Worm (Caenorhabditis elegans) whole organism, late embryonic: ENCODE data around the gene ZK512.1.
A peak's percentile ranks its signal among the peaks of the same experiment; 100 is the strongest.

Experiments
- C08G9.2 ChIP-seq: sonication (generic microtip); optimal IDR thresholded peaks from 2 replicates; lab custom pipeline; 2016; ENCODE audit warnings: mild to moderate bottlenecking, missing genetic modification characterization, moderate library complexity, missing compliant biosample characterization
- F13H6.1 ChIP-seq: sonication (generic microtip); optimal IDR thresholded peaks from 2 replicates; lab custom pipeline; 2016; ENCODE audit warnings: missing genetic modification characterization, missing compliant biosample characterization
- K02D7.2 ChIP-seq: sonication (generic microtip); optimal IDR thresholded peaks from 2 replicates; lab custom pipeline; 2017; ENCODE audit warnings: mild to moderate bottlenecking, missing genetic modification characterization, missing compliant biosample characterization
- T23F11.4 ChIP-seq: fragments of 200-800 bp; sonication (Bioruptor generic); optimal IDR thresholded peaks from 2 replicates; lab custom pipeline; 2018; ENCODE audit warnings: mild to moderate bottlenecking, missing genetic modification characterization, missing compliant biosample characterization
- Y22D7AL.16 ChIP-seq: sonication (generic microtip); optimal IDR thresholded peaks from 2 replicates; lab custom pipeline; 2016; ENCODE audit warnings: missing genetic modification characterization, missing compliant biosample characterization
- ahr-1 ChIP-seq: sonication (generic microtip); optimal IDR thresholded peaks from 2 replicates; lab custom pipeline; 2016; ENCODE audit warnings: missing genetic modification characterization, missing compliant biosample characterization
- ama-1 ChIP-seq: fragments of 150-350 bp; optimal IDR thresholded peaks from 2 replicates; lab custom pipeline; 2014
- ceh-14 ChIP-seq: sonication (generic microtip); optimal IDR thresholded peaks from 2 replicates; lab custom pipeline; 2016; ENCODE audit warnings: missing genotype, missing genetic modification characterization, missing compliant biosample characterization
- ceh-18 ChIP-seq: sonication (generic microtip); optimal IDR thresholded peaks from 2 replicates; lab custom pipeline; 2016; ENCODE audit warnings: missing genetic modification characterization, missing compliant biosample characterization
- ceh-2 ChIP-seq: sonication (generic microtip); optimal IDR thresholded peaks from 2 replicates; lab custom pipeline; 2016; ENCODE audit warnings: missing genotype, missing genetic modification characterization, missing compliant biosample characterization
- ceh-22 ChIP-seq: sonication (generic microtip); optimal IDR thresholded peaks from 2 replicates; lab custom pipeline; 2017; ENCODE audit warnings: missing biosample characterization, missing genetic modification characterization
- ceh-24 ChIP-seq: sonication (generic microtip); optimal IDR thresholded peaks from 2 replicates; lab custom pipeline; 2016; ENCODE audit warnings: mild to moderate bottlenecking, missing genetic modification characterization, missing compliant biosample characterization
- ceh-30 ChIP-seq: fragments of 150-350 bp; optimal IDR thresholded peaks from 2 replicates; lab custom pipeline; 2014; ENCODE audit warnings: missing biosample characterization, missing genetic modification characterization
- ceh-31 ChIP-seq: sonication (generic microtip); optimal IDR thresholded peaks from 2 replicates; lab custom pipeline; 2016; ENCODE audit warnings: missing genetic modification characterization, missing compliant biosample characterization
- ceh-34 ChIP-seq: sonication (generic microtip); optimal IDR thresholded peaks from 2 replicates; lab custom pipeline; 2016; ENCODE audit warnings: mild to moderate bottlenecking, missing genetic modification characterization, missing compliant biosample characterization
- ceh-9 ChIP-seq: sonication (generic microtip); optimal IDR thresholded peaks from 2 replicates; lab custom pipeline; 2016; ENCODE audit warnings: mild to moderate bottlenecking, missing genetic modification characterization, inconsistent platforms, missing compliant biosample characterization
- dmd-4 ChIP-seq: sonication (generic microtip); optimal IDR thresholded peaks from 2 replicates; lab custom pipeline; 2016; ENCODE audit warnings: borderline replicate concordance, missing genetic modification characterization, missing compliant biosample characterization
- elt-2 ChIP-seq: sonication (generic microtip); optimal IDR thresholded peaks from 2 replicates; lab custom pipeline; 2016; ENCODE audit warnings: missing genetic modification reagents, missing genetic modification characterization, missing compliant biosample characterization
- ets-4 ChIP-seq: sonication (generic microtip); optimal IDR thresholded peaks from 2 replicates; lab custom pipeline; 2016; ENCODE audit warnings: missing genetic modification characterization, missing compliant biosample characterization
- fax-1 ChIP-seq: sonication (generic microtip); optimal IDR thresholded peaks from 2 replicates; lab custom pipeline; 2016; ENCODE audit warnings: missing genotype, missing genetic modification characterization, missing compliant biosample characterization
- fkh-10 ChIP-seq: fragments of 150-350 bp; optimal IDR thresholded peaks from 2 replicates; lab custom pipeline; 2014; ENCODE audit warnings: missing biosample characterization, missing genetic modification reagents, missing genetic modification characterization
- gmeb-2 ChIP-seq: sonication (generic microtip); optimal IDR thresholded peaks from 2 replicates; lab custom pipeline; 2016; ENCODE audit warnings: missing genetic modification characterization, inconsistent platforms, missing compliant biosample characterization
- hlh-13 ChIP-seq: fragments of 200-800 bp; sonication (Bioruptor generic); optimal IDR thresholded peaks from 2 replicates; lab custom pipeline; 2018; ENCODE audit warnings: mild to moderate bottlenecking, missing genetic modification characterization, missing compliant biosample characterization
- hlh-15 ChIP-seq: sonication (generic microtip); optimal IDR thresholded peaks from 2 replicates; lab custom pipeline; 2016; ENCODE audit warnings: missing genetic modification characterization, missing compliant biosample characterization
- hlh-8 ChIP-seq: sonication (generic microtip); optimal IDR thresholded peaks from 2 replicates; lab custom pipeline; 2016; ENCODE audit warnings: missing genotype, missing genetic modification characterization, missing compliant biosample characterization
- mec-3 ChIP-seq: sonication (generic microtip); optimal IDR thresholded peaks from 2 replicates; lab custom pipeline; 2016; ENCODE audit warnings: borderline replicate concordance, missing genetic modification characterization, missing compliant biosample characterization
- nfya-1 ChIP-seq: sonication (generic microtip); optimal IDR thresholded peaks from 2 replicates; lab custom pipeline; 2017; ENCODE audit warnings: missing genetic modification characterization, mild to moderate bottlenecking, missing compliant biosample characterization, antibody characterized with exemption, moderate library complexity
- nhr-11 ChIP-seq: fragments of 150-350 bp; optimal IDR thresholded peaks from 2 replicates; lab custom pipeline; 2014; ENCODE audit warnings: missing biosample characterization, missing genetic modification characterization
- nhr-232 ChIP-seq: sonication (generic microtip); optimal IDR thresholded peaks from 2 replicates; lab custom pipeline; 2016; ENCODE audit warnings: missing genetic modification characterization, missing compliant biosample characterization
- pag-3 ChIP-seq: sonication (generic microtip); optimal IDR thresholded peaks from 2 replicates; lab custom pipeline; 2016; ENCODE audit warnings: missing compliant biosample characterization, missing genetic modification characterization, borderline replicate concordance
- pha-2 ChIP-seq: sonication (generic microtip); optimal IDR thresholded peaks from 2 replicates; lab custom pipeline; 2017; ENCODE audit warnings: mild to moderate bottlenecking, missing genetic modification characterization, missing compliant biosample characterization
- pqm-1 ChIP-seq: sonication (generic microtip); optimal IDR thresholded peaks from 2 replicates; lab custom pipeline; 2016; ENCODE audit warnings: missing genetic modification characterization, missing compliant biosample characterization
- pros-1 ChIP-seq: fragments of 150-350 bp; optimal IDR thresholded peaks from 2 replicates; lab custom pipeline; 2014; ENCODE audit warnings: missing biosample characterization, missing genetic modification reagents, missing genetic modification characterization
- ref-2 ChIP-seq: sonication (generic microtip); optimal IDR thresholded peaks from 2 replicates; lab custom pipeline; 2016; ENCODE audit warnings: missing genetic modification characterization, missing compliant biosample characterization
- sdc-2 ChIP-seq: sonication (generic microtip); optimal IDR thresholded peaks from 2 replicates; lab custom pipeline; 2016; ENCODE audit warnings: missing genotype, missing genetic modification characterization, missing compliant biosample characterization
- sox-2 ChIP-seq: fragments of 200-800 bp; sonication (Bioruptor generic); IDR thresholded peaks from 2 replicates; pipeline ENCODE4 v1.3.6; 2022; ENCODE audit warnings: missing genetic modification reagents, missing genetic modification characterization, missing compliant biosample characterization
- sox-4 ChIP-seq: sonication (generic microtip); optimal IDR thresholded peaks from 2 replicates; lab custom pipeline; 2017; ENCODE audit warnings: mild to moderate bottlenecking, missing genetic modification characterization, inconsistent platforms, missing compliant biosample characterization
- ttx-3 ChIP-seq: sonication (generic microtip); optimal IDR thresholded peaks from 2 replicates; lab custom pipeline; 2016; ENCODE audit warnings: missing genetic modification reagents, missing genetic modification characterization, missing compliant biosample characterization
- unc-3 ChIP-seq, 2 experiments: fragments of 200-800 bp in 1 of 2; sonication (Bioruptor generic) in 1 of 2; sonication (generic microtip) in 1 of 2; conservative IDR thresholded peaks in 1 of 2; optimal IDR thresholded peaks in 1 of 2; 2 replicates each; pipeline versions ENCODE4 v1.3.6 to Lab custom; 2016 to 2022; ENCODE audit warnings: missing compliant biosample characterization in 2 of 2, missing genetic modification characterization in 2 of 2, missing genetic modification reagents in 1 of 2
- unc-42 ChIP-seq: sonication (generic microtip); optimal IDR thresholded peaks from 2 replicates; lab custom pipeline; 2016; ENCODE audit warnings: missing genotype, missing genetic modification characterization, missing compliant biosample characterization
- unc-55 ChIP-seq: sonication (generic microtip); optimal IDR thresholded peaks from 2 replicates; lab custom pipeline; 2017; ENCODE audit warnings: missing biosample characterization, missing genetic modification reagents, missing genetic modification characterization
- unc-86 ChIP-seq: sonication (generic microtip); optimal IDR thresholded peaks from 2 replicates; lab custom pipeline; 2016; ENCODE audit warnings: missing genetic modification characterization, missing compliant biosample characterization

ZK512.1 gene

ce11 chrIII:9145765-9146164, 31.0 kb downstream of the ZK512.1 start, which contains the start of gene ZK512.8:
ZK512.8 (plus strand) TSS chrIII:9146065.
- TF ChIP-seq ahr-1 (tag; lab: Kevin White, UChicago) (no peak), F13H6.1 (tag; lab: Kevin White, UChicago) (no peak), elt-2 (tag; lab: Kevin White, UChicago) (no peak), nhr-11 (tag; lab: Kevin White, UChicago) (no peak), pag-3 (tag; lab: Kevin White, UChicago) (no peak), ceh-18 (tag; lab: Kevin White, UChicago) (no peak), gmeb-2 (no peak), ref-2 (tag; lab: Kevin White, UChicago) (no peak), dmd-4 (tag; lab: Kevin White, UChicago) (no peak), unc-55 (GFP tag; lab: Kevin White, UChicago) (no peak), ceh-14 (tag; lab: Kevin White, UChicago) (no peak), T23F11.4 (GFP tag; lab: Kevin White, UChicago) (no peak), K02D7.2 (tag; lab: Kevin White, UChicago) (no peak), ceh-22 (tag; lab: Kevin White, UChicago) (no peak), unc-42 (tag; lab: Kevin White, UChicago) (no peak), pqm-1 (no peak), hlh-15 (no peak)

ce11 chrIII:9149132-9149531, 34.4 kb downstream of the ZK512.1 start:
- no peak for TF ChIP-seq ceh-34 (tag; lab: Kevin White, UChicago)
- no peak for TF ChIP-seq ceh-14 (tag; lab: Kevin White, UChicago)

ce11 chrIII:9151782-9152181, 37.0 kb downstream of the ZK512.1 start:
- no peak for TF ChIP-seq pqm-1
- peak; percentile 19 for TF ChIP-seq ceh-18 (tag; lab: Kevin White, UChicago)
- TF ChIP-seq C08G9.2 (tag; lab: Kevin White, UChicago): no peak
- TF ChIP-seq nfya-1: peak; percentile 33
- TF ChIP-seq ceh-2 (tag; lab: Kevin White, UChicago): no peak
- no peak for TF ChIP-seq fax-1 (tag; lab: Kevin White, UChicago)
- no peak for TF ChIP-seq sox-2 (GFP tag; lab: Robert Waterston, UW)
- TF ChIP-seq unc-86 (tag; lab: Kevin White, UChicago): no peak
- TF ChIP-seq mec-3: no peak
- TF ChIP-seq F13H6.1 (tag; lab: Kevin White, UChicago): no peak
- TF ChIP-seq hlh-13: no peak
- TF ChIP-seq ets-4 (tag; lab: Kevin White, UChicago): no peak
- TF ChIP-seq pros-1 (tag; lab: Kevin White, UChicago): no peak
- no peak for TF ChIP-seq hlh-8
- no peak for TF ChIP-seq gmeb-2

ce11 chrIII:9152950-9153349, 38.2 kb downstream of the ZK512.1 start:
- TF ChIP-seq ceh-30 (tag; lab: Kevin White, UChicago) (no peak), ceh-31 (tag; lab: Kevin White, UChicago) (no peak)

- TF ChIP-seq sdc-2 (tag; lab: Kevin White, UChicago) (no peak), hlh-15 (no peak), sox-4 (tag; lab: Kevin White, UChicago) (no peak), ceh-9 (tag; lab: Kevin White, UChicago) (no peak), sox-2 (GFP tag; lab: Robert Waterston, UW) (no peak), unc-3 (GFP tag; conservative IDR thresholded peaks at IDR 0.05; lab: Robert Waterston, UW) (no peak), unc-3 (tag; optimal IDR thresholded peaks at IDR 0.05; lab: Kevin White, UChicago) (no peak), nhr-232 (tag; lab: Kevin White, UChicago) (no peak), hlh-8 (no peak), fkh-10 (GFP tag; lab: Kevin White, UChicago) (no peak), ama-1 (no peak), ceh-24 (tag; lab: Kevin White, UChicago) (no peak), unc-55 (GFP tag; lab: Kevin White, UChicago) (no peak), K02D7.2 (tag; lab: Kevin White, UChicago) (no peak), nhr-11 (tag; lab: Kevin White, UChicago) (no peak), ceh-14 (tag; lab: Kevin White, UChicago) (no peak), Y22D7AL.16 (tag; lab: Kevin White, UChicago) (no peak), ttx-3 (tag; lab: Kevin White, UChicago) (no peak), pha-2 (no peak), ceh-34 (tag; lab: Kevin White, UChicago) (no peak)
Observed at ce11 chrIII:9153809-9154208, 39.1 kb downstream of the ZK512.1 start, which contains the start of gene nhl-1. nhl-1 (minus strand) TSS chrIII:9153909.
